Fruit fly (Drosophila melanogaster) whole organism, embryonic: ENCODE results near the gene Vti1b.

Experiments
- Aef1 ChIP-seq: fragments of 200-800 bp; sonication (Bioruptor generic); IDR thresholded peaks from 3 replicates; pipeline ENCODE4 v1.3.6; 2022; ENCODE audit warnings: missing biosample characterization, missing genetic modification characterization
- Atf-2 ChIP-seq: fragments of 200-800 bp; sonication (Bioruptor generic); optimal IDR thresholded peaks from 2 replicates; lab custom pipeline; 2016; ENCODE audit warnings: missing biosample characterization, missing genetic modification characterization
- B-H2 ChIP-seq: fragments of 200-800 bp; sonication (Bioruptor generic); optimal IDR thresholded peaks from 2 replicates; lab custom pipeline; 2018; ENCODE audit warnings: missing biosample characterization, mild to moderate bottlenecking, missing genetic modification characterization
- BtbVII ChIP-seq: fragments of 200-800 bp; sonication (Bioruptor generic); optimal IDR thresholded peaks from 3 replicates; lab custom pipeline; 2017; ENCODE audit warnings: missing biosample characterization, mild to moderate bottlenecking, missing genetic modification characterization
- CG10654 ChIP-seq: fragments of 200-800 bp; sonication (Bioruptor generic); optimal IDR thresholded peaks from 2 replicates; lab custom pipeline; 2016; ENCODE audit warnings: missing biosample characterization, missing genetic modification characterization
- CG10959 ChIP-seq: fragments of 200-800 bp; sonication (Bioruptor generic); IDR thresholded peaks from 2 replicates; pipeline ENCODE4 v1.3.6; 2022; ENCODE audit warnings: missing biosample characterization, missing genetic modification characterization
- CG13287 ChIP-seq: fragments of 200-800 bp; sonication (Bioruptor generic); IDR thresholded peaks from 2 replicates; pipeline ENCODE4 v1.3.6; 2022; ENCODE audit warnings: missing biosample characterization, missing genetic modification characterization; ENCODE audit not compliant: partially characterized antibody
- CG13424 ChIP-seq: fragments of 200-800 bp; sonication (Bioruptor generic); optimal IDR thresholded peaks from 2 replicates; lab custom pipeline; 2019; ENCODE audit warnings: missing biosample characterization, mild to moderate bottlenecking, missing genetic modification characterization, moderate library complexity
- CG13624 ChIP-seq: fragments of 200-800 bp; sonication (Bioruptor generic); optimal IDR thresholded peaks from 2 replicates; lab custom pipeline; 2016; ENCODE audit warnings: missing biosample characterization, missing genetic modification characterization
- CG14441 ChIP-seq: fragments of 200-800 bp; sonication (Bioruptor generic); IDR thresholded peaks from 2 replicates; pipeline ENCODE4 v1.3.6; 2022; ENCODE audit warnings: missing biosample characterization, missing genetic modification characterization
- CG1647 ChIP-seq: fragments of 200-800 bp; sonication (Bioruptor generic); optimal IDR thresholded peaks from 3 replicates; lab custom pipeline; 2016; ENCODE audit warnings: missing biosample characterization, missing genetic modification characterization
- CG17361 ChIP-seq: fragments of 200-800 bp; sonication (Bioruptor generic); IDR thresholded peaks from 3 replicates; pipeline ENCODE4 v1.3.6; 2022; ENCODE audit warnings: missing biosample characterization, missing genetic modification characterization
- CG18262 ChIP-seq: fragments of 200-800 bp; optimal IDR thresholded peaks from 3 replicates; lab custom pipeline; 2019; ENCODE audit warnings: missing biosample characterization, mild to moderate bottlenecking, missing genetic modification characterization, moderate library complexity
- CG30431 ChIP-seq: fragments of 200-800 bp; sonication (Bioruptor generic); optimal IDR thresholded peaks from 2 replicates; lab custom pipeline; 2017; ENCODE audit warnings: missing biosample characterization, missing genetic modification characterization
- CG31388 ChIP-seq: fragments of 200-800 bp; sonication (Bioruptor generic); optimal IDR thresholded peaks from 2 replicates; lab custom pipeline; 2016; ENCODE audit warnings: missing biosample characterization, missing genetic modification characterization
- CG43689 ChIP-seq: fragments of 200-800 bp; sonication (Bioruptor generic); IDR thresholded peaks from 2 replicates; pipeline ENCODE4 v1.3.6; 2022; ENCODE audit warnings: missing biosample characterization, missing genetic modification characterization
- CG4424 ChIP-seq: fragments of 200-800 bp; sonication (Bioruptor generic); optimal IDR thresholded peaks from 3 replicates; lab custom pipeline; 2016; ENCODE audit warnings: missing biosample characterization, missing genetic modification characterization
- CG5180 ChIP-seq: fragments of 200-800 bp; sonication (Bioruptor generic); optimal IDR thresholded peaks from 3 replicates; lab custom pipeline; 2017; ENCODE audit warnings: missing biosample characterization, missing genetic modification characterization, mild to moderate bottlenecking, moderate library complexity, missing genetic modification reagents
- CG6791 ChIP-seq: fragments of 200-800 bp; sonication (Bioruptor generic); IDR thresholded peaks from 3 replicates; pipeline ENCODE4 v1.3.6; 2022; ENCODE audit warnings: missing biosample characterization, missing genetic modification characterization; ENCODE audit not compliant: partially characterized antibody
- CG8944 ChIP-seq: fragments of 200-800 bp; sonication (Bioruptor generic); optimal IDR thresholded peaks from 3 replicates; lab custom pipeline; 2016; ENCODE audit warnings: missing biosample characterization, missing genetic modification characterization
- Chrac-16 ChIP-seq: fragments of 200-800 bp; sonication (Bioruptor generic); optimal IDR thresholded peaks from 3 replicates; lab custom pipeline; 2016; ENCODE audit warnings: missing biosample characterization, missing genetic modification characterization
- Dfd ChIP-seq, 2 experiments: fragments of >200 bp; optimal IDR thresholded peaks; 2 replicates each; lab custom pipeline; 2017; ENCODE audit warnings: missing biosample characterization in 2 of 2, missing genetic modification characterization in 2 of 2
- Dll ChIP-seq: fragments of 200-800 bp; sonication (Bioruptor generic); IDR thresholded peaks from 4 replicates; pipeline ENCODE4 v1.3.6; 2022; ENCODE audit warnings: missing biosample characterization, missing genetic modification characterization; ENCODE audit not compliant: partially characterized antibody
- Drgx ChIP-seq: fragments of 200-800 bp; sonication (Bioruptor generic); IDR thresholded peaks from 2 replicates; pipeline ENCODE4 v1.3.6; 2022; ENCODE audit warnings: missing biosample characterization, missing genetic modification characterization
- HLH3B ChIP-seq: fragments of 200-800 bp; sonication (Bioruptor generic); IDR thresholded peaks from 2 replicates; pipeline ENCODE4 v1.3.6; 2022; ENCODE audit warnings: missing biosample characterization, missing genetic modification characterization
- Hmx ChIP-seq: fragments of 200-800 bp; sonication (Bioruptor generic); optimal IDR thresholded peaks from 2 replicates; lab custom pipeline; 2016; ENCODE audit warnings: missing biosample characterization, missing genetic modification characterization
- Hsf ChIP-seq: fragments of 200-800 bp; sonication (Bioruptor generic); optimal IDR thresholded peaks from 3 replicates; lab custom pipeline; 2016; ENCODE audit warnings: missing biosample characterization, missing genetic modification characterization
- NFAT ChIP-seq: fragments of 200-800 bp; sonication (Bioruptor generic); IDR thresholded peaks from 2 replicates; pipeline ENCODE4 v1.3.6; 2022; ENCODE audit warnings: missing biosample characterization, missing genetic modification characterization
- Nf-YB ChIP-seq: fragments of 200-800 bp; sonication (Bioruptor generic); optimal IDR thresholded peaks from 3 replicates; lab custom pipeline; 2019; ENCODE audit warnings: missing biosample characterization, mild to moderate bottlenecking, missing genetic modification characterization, moderate library complexity
- Ravus ChIP-seq: fragments of 200-800 bp; sonication (Bioruptor generic); IDR thresholded peaks from 2 replicates; pipeline ENCODE4 v1.3.6; 2022; ENCODE audit warnings: missing biosample characterization, missing genetic modification characterization
- Sry-δ ChIP-seq: fragments of 200-800 bp; sonication (Bioruptor generic); optimal IDR thresholded peaks from 2 replicates; lab custom pipeline; 2016; ENCODE audit warnings: missing biosample characterization, missing genetic modification characterization
- Usf ChIP-seq: fragments of 200-800 bp; sonication (Bioruptor generic); optimal IDR thresholded peaks from 2 replicates; lab custom pipeline; 2017; ENCODE audit warnings: missing genotype, missing biosample characterization, missing genetic modification characterization
- al ChIP-seq: fragments of 200-800 bp; sonication (Bioruptor generic); IDR thresholded peaks from 2 replicates; pipeline ENCODE4 v1.3.6; 2022; ENCODE audit warnings: missing biosample characterization, missing genetic modification characterization
- aop ChIP-seq: fragments of 200-800 bp; sonication (Bioruptor generic); IDR thresholded peaks from 2 replicates; pipeline ENCODE4 v1.3.6; 2022; ENCODE audit warnings: missing biosample characterization, missing genetic modification characterization
- br ChIP-seq: fragments of >200 bp; optimal IDR thresholded peaks from 2 replicates; lab custom pipeline; 2017
- bsh ChIP-seq, 2 experiments: fragments of 200-800 bp; sonication (Bioruptor generic); optimal IDR thresholded peaks; 2 replicates each; lab custom pipeline; 2017 to 2018; ENCODE audit warnings: mild to moderate bottlenecking in 2 of 2, missing biosample characterization in 2 of 2, missing genetic modification characterization in 2 of 2, moderate library complexity in 1 of 2
- chm ChIP-seq: fragments of 200-800 bp; sonication (Bioruptor generic); IDR thresholded peaks from 2 replicates; pipeline ENCODE4 v1.3.6; 2022; ENCODE audit warnings: missing biosample characterization, missing genetic modification characterization
- croc ChIP-seq: fragments of 200-800 bp; sonication (Bioruptor generic); conservative IDR thresholded peaks from 3 replicates; pipeline ENCODE4 v1.3.6; 2022; ENCODE audit warnings: missing biosample characterization, missing genetic modification characterization
- da ChIP-seq: fragments of 200-800 bp; sonication (Bioruptor generic); optimal IDR thresholded peaks from 2 replicates; lab custom pipeline; 2016; ENCODE audit warnings: missing biosample characterization, missing genetic modification characterization
- dysf ChIP-seq: fragments of 200-800 bp; sonication (Bioruptor generic); IDR thresholded peaks from 3 replicates; pipeline ENCODE4 v1.3.6; 2022; ENCODE audit warnings: missing biosample characterization, missing genetic modification characterization
- fd96Cb ChIP-seq: fragments of 200-800 bp; sonication (Bioruptor generic); optimal IDR thresholded peaks from 2 replicates; lab custom pipeline; 2018; ENCODE audit warnings: missing biosample characterization, mild to moderate bottlenecking, missing genetic modification characterization, moderate library complexity
- gem ChIP-seq: fragments of 200-800 bp; sonication (Bioruptor generic); optimal IDR thresholded peaks from 2 replicates; lab custom pipeline; 2019; ENCODE audit warnings: missing biosample characterization, mild to moderate bottlenecking, missing genetic modification characterization, moderate library complexity
- hb ChIP-seq: fragments of 200-800 bp; sonication (Bioruptor generic); IDR thresholded peaks from 3 replicates; pipeline ENCODE4 v1.3.6; 2022; ENCODE audit warnings: missing biosample characterization, missing genetic modification characterization; ENCODE audit not compliant: partially characterized antibody
- hkb ChIP-seq, 2 experiments: fragments of 200-800 bp in 1 of 2; fragments of >200 bp in 1 of 2; sonication (Bioruptor generic) in 1 of 2; IDR thresholded peaks in 1 of 2; optimal IDR thresholded peaks in 1 of 2; 2 replicates each; pipeline versions ENCODE4 v1.3.6 to Lab custom; 2017 to 2022; ENCODE audit warnings: missing biosample characterization in 1 of 2, missing genetic modification characterization in 1 of 2
- maf-S ChIP-seq: fragments of 200-800 bp; sonication (Bioruptor generic); optimal IDR thresholded peaks from 2 replicates; lab custom pipeline; 2016; ENCODE audit warnings: missing biosample characterization, missing genetic modification characterization
- oc ChIP-seq: fragments of 200-800 bp; sonication (Bioruptor generic); optimal IDR thresholded peaks from 2 replicates; lab custom pipeline; 2018; ENCODE audit warnings: missing biosample characterization, mild to moderate bottlenecking, missing genetic modification characterization, moderate library complexity
- onecut ChIP-seq: fragments of 200-800 bp; sonication (Bioruptor generic); IDR thresholded peaks from 2 replicates; pipeline ENCODE4 v1.3.6; 2022; ENCODE audit warnings: missing biosample characterization, missing genetic modification characterization
- tap ChIP-seq: fragments of 200-800 bp; optimal IDR thresholded peaks from 3 replicates; lab custom pipeline; 2019; ENCODE audit warnings: missing biosample characterization, mild to moderate bottlenecking, missing genetic modification characterization, moderate library complexity
- tio ChIP-seq: fragments of 200-800 bp; sonication (Bioruptor generic); optimal IDR thresholded peaks from 2 replicates; lab custom pipeline; 2017; ENCODE audit warnings: missing biosample characterization, missing genetic modification characterization, inconsistent platforms
- unc-4 ChIP-seq: fragments of 200-800 bp; sonication (Bioruptor generic); IDR thresholded peaks from 2 replicates; pipeline ENCODE4 v1.3.6; 2022; ENCODE audit warnings: missing biosample characterization, missing genetic modification characterization; ENCODE audit not compliant: partially characterized antibody

Gene Vti1b

dm6 chr3R:18365978-18366643 lies 30.7 kb upstream of the Vti1b start, which contains the start of the genes WRNexo and Nup43 (continued):
- no peak for TF ChIP-seq maf-S (GFP tag; lab: Kevin White, UChicago)
- TF ChIP-seq da = no peak
- no peak for TF ChIP-seq Dfd (GFP tag; optimal IDR thresholded peaks at IDR 0.05; lab: Kevin White, UChicago)
- TF ChIP-seq CG13287 (GFP tag; lab: Robert Waterston, UW) = 0 out of 2 replicates have a peak, but pooled peaks have one; percentile 10
- TF ChIP-seq al (GFP tag; lab: Robert Waterston, UW) = no peak; the same call in 1 of the 2 replicates
- TF ChIP-seq bsh (GFP tag; optimal IDR thresholded peaks at IDR 0.05; lab: Kevin White, UChicago) = no peak
- TF ChIP-seq Hsf (GFP tag; lab: Kevin White, UChicago) = peak; percentile 38
- peak; percentile 46 for TF ChIP-seq tio (GFP tag; lab: Kevin White, UChicago)
- TF ChIP-seq Hmx (GFP tag; lab: Kevin White, UChicago) = no peak
- TF ChIP-seq BtbVII = no peak
- TF ChIP-seq tap (tag; lab: Kevin White, UChicago) = no peak
- no peak for TF ChIP-seq aop (GFP tag; lab: Robert Waterston, UW)
- peak; percentile 21; the same call in 1 of the 2 replicates for TF ChIP-seq CG14441 (GFP tag; lab: Robert Waterston, UW)
- TF ChIP-seq B-H2 = no peak
- peak; percentile 61 for TF ChIP-seq gem (tag; lab: Kevin White, UChicago)
- TF ChIP-seq Nf-YB (GFP tag; lab: Kevin White, UChicago) = no peak
- peak; percentile 11 for TF ChIP-seq CG1647 (GFP tag; lab: Kevin White, UChicago)
- peak; percentile 49 for TF ChIP-seq CG4424 (GFP tag; lab: Kevin White, UChicago)
- no peak for TF ChIP-seq croc (GFP tag; lab: Robert Waterston, UW)
- no peak for TF ChIP-seq Atf-2 (GFP tag; lab: Kevin White, UChicago)
- TF ChIP-seq CG6791 = no peak
- TF ChIP-seq unc-4 (GFP tag; lab: Robert Waterston, UW) = no peak
- no peak for TF ChIP-seq Drgx (GFP tag; lab: Robert Waterston, UW)
- TF ChIP-seq CG43689 = no peak
- peak; percentile 36; the same call in 1 of the 3 replicates for TF ChIP-seq dysf (GFP tag; lab: Robert Waterston, UW)
- no peak for TF ChIP-seq oc (tag; lab: Kevin White, UChicago)
- TF ChIP-seq CG17361 = peak; percentile 84
- no peak for TF ChIP-seq br
- TF ChIP-seq CG30431 = no peak
- no peak for TF ChIP-seq onecut (GFP tag; lab: Robert Waterston, UW)
- TF ChIP-seq CG10959 (GFP tag; lab: Robert Waterston, UW) = no peak
- TF ChIP-seq CG31388 = no peak
- TF ChIP-seq hb (GFP tag; lab: Robert Waterston, UW) = no peak
- TF ChIP-seq NFAT = 0 out of 2 replicates have a peak, but pooled peaks have one; percentile 40
- peak; percentile 25 for TF ChIP-seq CG13424 (tag; lab: Kevin White, UChicago)
- peak; percentile 42 for TF ChIP-seq CG8944 (GFP tag; lab: Kevin White, UChicago)
- TF ChIP-seq CG13624 (GFP tag; lab: Kevin White, UChicago) = no peak
- no peak for TF ChIP-seq CG5180 (GFP tag; lab: Kevin White, UChicago)
- no peak for TF ChIP-seq chm (GFP tag; lab: Robert Waterston, UW)
- peak; percentile 40 for TF ChIP-seq fd96Cb (tag; lab: Kevin White, UChicago)
- TF ChIP-seq Usf = no peak
- TF ChIP-seq Sry-δ = peak; percentile 33
- TF ChIP-seq CG10654 (GFP tag; lab: Kevin White, UChicago) = peak; percentile 25
- no peak for TF ChIP-seq Dll (GFP tag; lab: Robert Waterston, UW)
- TF ChIP-seq HLH3B (GFP tag; lab: Robert Waterston, UW) = no peak
- TF ChIP-seq Chrac-16 (GFP tag; lab: Kevin White, UChicago) = peak; percentile 19
- TF ChIP-seq CG18262 (tag; lab: Kevin White, UChicago) = peak; percentile 35
- TF ChIP-seq Ravus (GFP tag; lab: Robert Waterston, UW) = no peak
- TF ChIP-seq hkb (optimal IDR thresholded peaks at IDR 0.05; lab: Kevin White, UChicago) = no peak
- no peak for TF ChIP-seq hkb (GFP tag; IDR thresholded peaks at IDR 0.05; lab: Robert Waterston, UW)
- peak; percentile 36; the same call in 2 of the 3 replicates for TF ChIP-seq Aef1
